Worm (Caenorhabditis elegans): Measurements from ENCODE around the gene ttll-5.

ttll-5 gene

ce11 chrV:11535504-11536062 lies 26.7 kb downstream of the ttll-5 start (continued):
- no peak for TF ChIP-seq aly-2 (tag; optimal IDR thresholded peaks at IDR 0.05)
- TF ChIP-seq nhr-19 (GFP tag; conservative IDR thresholded peaks at IDR 0.05) = peak; percentile 17; the same call in 1 of the 2 replicates
- TF ChIP-seq nhr-11 (tag; optimal IDR thresholded peaks at IDR 0.05) = no peak
- no peak for TF ChIP-seq nhr-76 (tag; optimal IDR thresholded peaks at IDR 0.05)
- TF ChIP-seq snu-23 (GFP tag; optimal IDR thresholded peaks at IDR 0.05) = peak; percentile 11
- no peak for TF ChIP-seq sptf-1 (tag; optimal IDR thresholded peaks at IDR 0.05)
- TF ChIP-seq ceh-63 (GFP tag; optimal IDR thresholded peaks at IDR 0.05) = no peak
- no peak for TF ChIP-seq mab-9 (GFP tag; IDR thresholded peaks at IDR 0.05)
- TF ChIP-seq elt-3 (tag; optimal IDR thresholded peaks at IDR 0.05) = no peak
- no peak for TF ChIP-seq grh-1 (GFP tag; IDR thresholded peaks at IDR 0.05)
- peak; percentile 67 for TF ChIP-seq rnt-1 (tag; optimal IDR thresholded peaks at IDR 0.05)
- TF ChIP-seq skn-1 (tag; optimal IDR thresholded peaks at IDR 0.05) = no peak
- peak; percentile 61 for TF ChIP-seq lin-14 (GFP tag; optimal IDR thresholded peaks at IDR 0.05)
- no peak for TF ChIP-seq Y116A8C.19 (tag; optimal IDR thresholded peaks at IDR 0.05; ENCODE audit: borderline replicate concordance)
- TF ChIP-seq fkh-8 (tag; optimal IDR thresholded peaks at IDR 0.05) = no peak
- no peak for TF ChIP-seq nhr-28 (tag; optimal IDR thresholded peaks at IDR 0.05)
- TF ChIP-seq egl-27 (tag; optimal IDR thresholded peaks at IDR 0.05) = no peak
- TF ChIP-seq nhr-237 (tag; optimal IDR thresholded peaks at IDR 0.05) = no peak
- TF ChIP-seq ets-5 (GFP tag; IDR thresholded peaks at IDR 0.05) = no peak
- TF ChIP-seq nhr-85 (tag) = peak; percentile 34
- TF ChIP-seq fkh-4 (tag; optimal IDR thresholded peaks at IDR 0.05; ENCODE audit: borderline replicate concordance) = no peak
- no peak for TF ChIP-seq aha-1 (tag; optimal IDR thresholded peaks at IDR 0.05)
- TF ChIP-seq snpc-4 (tag; optimal IDR thresholded peaks at IDR 0.05) = no peak
- no peak for TF ChIP-seq sox-4 (tag; optimal IDR thresholded peaks at IDR 0.05)
- no peak for TF ChIP-seq alr-1 (tag; optimal IDR thresholded peaks at IDR 0.05; ENCODE audit: borderline replicate concordance)
- no peak for TF ChIP-seq efl-3 (GFP tag; optimal IDR thresholded peaks at IDR 0.05)
- TF ChIP-seq mef-2 (tag; optimal IDR thresholded peaks at IDR 0.05) = no peak
- no peak for TF ChIP-seq dpl-1 (GFP tag; optimal IDR thresholded peaks at IDR 0.05)
- TF ChIP-seq ceh-82 (tag; optimal IDR thresholded peaks at IDR 0.05) = no peak
- TF ChIP-seq unc-130 (tag; optimal IDR thresholded peaks at IDR 0.05) = no peak
- TF ChIP-seq unc-62 (GFP tag; optimal IDR thresholded peaks at IDR 0.05) = no peak
- no peak for TF ChIP-seq unc-86 (tag; optimal IDR thresholded peaks at IDR 0.05)
- TF ChIP-seq efl-1 (optimal IDR thresholded peaks at IDR 0.05) = no peak
- peak in 1 of 2 experiments; percentile 90 for TF ChIP-seq efl-1 (GFP tag; optimal IDR thresholded peaks at IDR 0.05 in 1 of 2)
- no peak for TF ChIP-seq C04F5.9 (tag; optimal IDR thresholded peaks at IDR 0.05)
- TF ChIP-seq nhr-77 (tag; optimal IDR thresholded peaks at IDR 0.05) = no peak
- TF ChIP-seq unc-30 (tag; optimal IDR thresholded peaks at IDR 0.05) = no peak
- no peak for TF ChIP-seq lin-39 (tag; optimal IDR thresholded peaks at IDR 0.05)
- no peak for TF ChIP-seq jun-1 (tag; optimal IDR thresholded peaks at IDR 0.05)
- no peak for TF ChIP-seq pax-3 (tag; optimal IDR thresholded peaks at IDR 0.05)
- TF ChIP-seq vab-15 (tag; optimal IDR thresholded peaks at IDR 0.05) = no peak
- TF ChIP-seq nhr-20 (tag; optimal IDR thresholded peaks at IDR 0.05) = peak; percentile 1
- TF ChIP-seq hpl-2 (GFP tag; optimal IDR thresholded peaks at IDR 0.05) = no peak
- TF ChIP-seq fos-1 (tag; optimal IDR thresholded peaks at IDR 0.05) = no peak
- TF ChIP-seq lsy-2 (tag; optimal IDR thresholded peaks at IDR 0.05) = peak in 1 of 2 experiments; percentile 37
- TF ChIP-seq dsc-1 (tag; optimal IDR thresholded peaks at IDR 0.05) = no peak
- no peak for TF ChIP-seq zag-1 (tag; optimal IDR thresholded peaks at IDR 0.05)
- TF ChIP-seq unc-98 (GFP tag; IDR thresholded peaks at IDR 0.05) = no peak
- no peak for TF ChIP-seq mdl-1 (tag; optimal IDR thresholded peaks at IDR 0.05)
- TF ChIP-seq egl-13 (tag; optimal IDR thresholded peaks at IDR 0.05) = no peak
- peak; percentile 51 for TF ChIP-seq blmp-1 (tag; optimal IDR thresholded peaks at IDR 0.05)
- TF ChIP-seq pag-3 (tag; optimal IDR thresholded peaks at IDR 0.05; ENCODE audit: borderline replicate concordance, insufficient read depth) = no peak
- TF ChIP-seq swsn-7 (tag; optimal IDR thresholded peaks at IDR 0.05) = no peak

Measured in whole organism, L1 larva.